Fruit fly (Drosophila melanogaster) whole organism, adult: ENCODE data around the gene ppk21.

ENCODE experiments used
- CG11617 ChIP-seq: fragments of 200-800 bp; sonication (Bioruptor generic); optimal IDR thresholded peaks from 2 replicates; lab custom pipeline; 2017; ENCODE audit warnings: mild to moderate bottlenecking, missing biosample characterization, missing genetic modification reagents, missing genetic modification characterization
- CG12768 ChIP-seq: fragments of 200-800 bp; sonication (Bioruptor generic); optimal IDR thresholded peaks from 2 replicates; lab custom pipeline; 2017; ENCODE audit warnings: missing biosample characterization, missing genetic modification characterization, mild to moderate bottlenecking, moderate library complexity, missing genetic modification reagents
- CG14711 ChIP-seq: fragments of 200-800 bp; sonication (Bioruptor generic); optimal IDR thresholded peaks from 2 replicates; lab custom pipeline; 2018; ENCODE audit warnings: missing biosample characterization, mild to moderate bottlenecking, missing genetic modification characterization, moderate library complexity
- CG1620 ChIP-seq: fragments of 200-800 bp; sonication (Bioruptor generic); optimal IDR thresholded peaks from 2 replicates; lab custom pipeline; 2016; ENCODE audit warnings: missing biosample characterization, missing genetic modification characterization
- CG33017 ChIP-seq: fragments of 200-800 bp; sonication (Bioruptor generic); optimal IDR thresholded peaks from 2 replicates; lab custom pipeline; 2018; ENCODE audit warnings: missing biosample characterization, mild to moderate bottlenecking, missing genetic modification characterization, moderate library complexity
- CG5204 ChIP-seq: fragments of 200-800 bp; sonication (Bioruptor generic); optimal IDR thresholded peaks from 2 replicates; lab custom pipeline; 2016; ENCODE audit warnings: missing biosample characterization, missing genetic modification characterization
- CG7045 ChIP-seq: fragments of 200-800 bp; sonication (Bioruptor generic); optimal IDR thresholded peaks from 2 replicates; lab custom pipeline; 2017; ENCODE audit warnings: missing biosample characterization, mild to moderate bottlenecking, missing genetic modification characterization
- CG7101 ChIP-seq: fragments of 200-800 bp; sonication (Bioruptor generic); optimal IDR thresholded peaks from 2 replicates; lab custom pipeline; 2018; ENCODE audit warnings: missing biosample characterization, mild to moderate bottlenecking, missing genetic modification characterization, moderate library complexity
- Clk ChIP-seq: fragments of 200-800 bp; sonication (Bioruptor generic); optimal IDR thresholded peaks from 2 replicates; lab custom pipeline; 2017; ENCODE audit warnings: missing biosample characterization, missing genetic modification characterization
- Crg-1 ChIP-seq: fragments of 200-800 bp; sonication (Bioruptor generic); optimal IDR thresholded peaks from 2 replicates; lab custom pipeline; 2016; ENCODE audit warnings: missing biosample characterization, missing genetic modification characterization
- Hr96 ChIP-seq: fragments of 200-800 bp; sonication (Bioruptor generic); optimal IDR thresholded peaks from 2 replicates; lab custom pipeline; 2016; ENCODE audit warnings: missing biosample characterization, missing genetic modification characterization
- Mnt ChIP-seq: fragments of 200-800 bp; sonication (Bioruptor generic); optimal IDR thresholded peaks from 2 replicates; lab custom pipeline; 2016; ENCODE audit warnings: missing biosample characterization, mild to moderate bottlenecking, missing genetic modification characterization
- bab1 ChIP-seq: fragments of 200-800 bp; sonication (Bioruptor generic); optimal IDR thresholded peaks from 3 replicates; lab custom pipeline; 2019; ENCODE audit warnings: missing biosample characterization, mild to moderate bottlenecking, missing genetic modification characterization, moderate library complexity
- cic ChIP-seq: fragments of 200-800 bp; sonication (Bioruptor generic); optimal IDR thresholded peaks from 2 replicates; lab custom pipeline; 2017; ENCODE audit warnings: missing biosample characterization, mild to moderate bottlenecking, missing genetic modification characterization, moderate library complexity
- cnc ChIP-seq, 2 experiments: fragments of >200 bp; optimal IDR thresholded peaks; 2 replicates each; lab custom pipeline; 2017
- kay ChIP-seq: fragments of 200-800 bp; sonication (Bioruptor generic); peaks from one replicate; lab custom pipeline; 2016; ENCODE audit warnings: missing biosample characterization, missing genetic modification characterization, borderline replicate concordance
- ovo ChIP-seq: fragments of 200-800 bp; sonication (Bioruptor generic); optimal IDR thresholded peaks from 2 replicates; lab custom pipeline; 2016; ENCODE audit warnings: missing biosample characterization, missing genetic modification characterization
- pad ChIP-seq: fragments of 200-800 bp; sonication (Bioruptor generic); optimal IDR thresholded peaks from 3 replicates; lab custom pipeline; 2017; ENCODE audit warnings: missing biosample characterization, missing genetic modification characterization, mild to moderate bottlenecking, moderate library complexity, missing genetic modification reagents
- tj ChIP-seq: fragments of 200-800 bp; sonication (Bioruptor generic); optimal IDR thresholded peaks from 3 replicates; lab custom pipeline; 2017; ENCODE audit warnings: missing biosample characterization, mild to moderate bottlenecking, missing genetic modification characterization, moderate library complexity
- toe ChIP-seq: fragments of 200-800 bp; sonication (Bioruptor generic); optimal IDR thresholded peaks from 2 replicates; lab custom pipeline; 2016; ENCODE audit warnings: missing biosample characterization, missing genetic modification characterization

Gene ppk21

dm6 chr3R:29675333-29675732 lies 10.8 kb downstream of the ppk21 start, which contains the start of the genes Bub3 and Cap-D2:
Bub3 (minus strand) TSS chr3R:29675421.
Cap-D2 (plus strand) TSS chr3R:29675651.
- TF ChIP-seq Clk (GFP tag; lab: Kevin White, UChicago) = no peak
- peak; percentile 5 for TF ChIP-seq Mnt
- peak; percentile 69 for TF ChIP-seq CG14711 (tag; lab: Kevin White, UChicago)
- peak; percentile 1 for TF ChIP-seq tj (GFP tag; lab: Kevin White, UChicago)
- peak; percentile 38 for TF ChIP-seq Hr96 (GFP tag; lab: Kevin White, UChicago)
- peak; percentile 36 for TF ChIP-seq CG1620
- peak; percentile 2 for TF ChIP-seq CG11617 (GFP tag; lab: Kevin White, UChicago)
- no peak for TF ChIP-seq CG12768 (GFP tag; lab: Kevin White, UChicago)
- no peak for TF ChIP-seq cic (GFP tag; lab: Kevin White, UChicago)
- no peak for TF ChIP-seq cnc (optimal IDR thresholded peaks at IDR 0.05; lab: Kevin White, UChicago)
- TF ChIP-seq bab1 (GFP tag; lab: Kevin White, UChicago) = peak; percentile 72
- TF ChIP-seq ovo (GFP tag; lab: Kevin White, UChicago) = no peak
- TF ChIP-seq toe = peak; percentile 65
- TF ChIP-seq CG5204 (GFP tag; lab: Kevin White, UChicago) = peak; percentile 40
- peak; percentile 3 for TF ChIP-seq CG33017 (tag; lab: Kevin White, UChicago)
- TF ChIP-seq pad (GFP tag; lab: Kevin White, UChicago) = peak; percentile 20
- TF ChIP-seq kay = no peak
- TF ChIP-seq CG7045 = peak; percentile 66
- no peak for TF ChIP-seq Crg-1 (GFP tag; lab: Kevin White, UChicago)
- peak; percentile 54 for TF ChIP-seq CG7101 (tag; lab: Kevin White, UChicago)

dm6 chr3R:29681241-29681640 lies 16.7 kb downstream of the ppk21 start:
- TF ChIP-seq tj (GFP tag; lab: Kevin White, UChicago) = no peak

DNA sequence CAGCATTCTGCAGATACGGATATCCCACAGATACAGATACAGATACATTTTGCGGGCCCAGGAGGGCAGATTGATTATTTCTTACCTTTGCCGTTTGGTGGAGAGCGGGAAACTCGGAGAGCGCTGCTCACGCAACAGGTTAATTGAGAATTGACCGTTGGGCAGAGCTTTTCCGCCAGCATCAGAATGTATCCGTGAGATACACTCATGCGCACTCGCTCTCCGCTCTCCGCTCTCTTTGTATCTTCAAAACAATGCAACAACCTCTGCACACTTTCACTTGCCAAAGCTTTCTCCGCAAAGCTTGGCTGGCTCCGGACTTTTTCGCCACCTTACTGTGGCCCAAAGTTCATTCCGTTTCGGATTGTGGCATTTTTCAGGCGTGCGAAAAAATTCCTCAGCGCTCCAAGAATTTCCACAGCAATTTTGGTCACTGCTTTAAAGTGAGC lies 17.6 kb downstream of the ppk21 start, which contains the start of the genes CG7582 and Gycalpha99B:
Gene CG7582 (minus strand): TSS at position 127 of the 449 bp plus-strand sequence.
Gene Gycalpha99B (plus strand): TSS at position 352 of the 449 bp plus-strand sequence.
- TF ChIP-seq CG12768 (GFP tag; lab: Kevin White, UChicago) = peak; percentile 48
- no peak for TF ChIP-seq CG33017 (tag; lab: Kevin White, UChicago)

- TF ChIP-seq cnc (optimal IDR thresholded peaks at IDR 0.05; lab: Kevin White, UChicago) (no peak), tj (GFP tag; lab: Kevin White, UChicago) (no peak), CG5204 (GFP tag; lab: Kevin White, UChicago) (no peak), CG7101 (tag; lab: Kevin White, UChicago) (no peak), bab1 (GFP tag; lab: Kevin White, UChicago) (no peak), cic (GFP tag; lab: Kevin White, UChicago) (no peak), ovo (GFP tag; lab: Kevin White, UChicago) (no peak), pad (GFP tag; lab: Kevin White, UChicago) (no peak), Mnt (no peak), kay (no peak), Clk (GFP tag; lab: Kevin White, UChicago) (no peak)
Measured at dm6 chr3R:29686698-29687097, 22.1 kb downstream of the ppk21 start.

DNA sequence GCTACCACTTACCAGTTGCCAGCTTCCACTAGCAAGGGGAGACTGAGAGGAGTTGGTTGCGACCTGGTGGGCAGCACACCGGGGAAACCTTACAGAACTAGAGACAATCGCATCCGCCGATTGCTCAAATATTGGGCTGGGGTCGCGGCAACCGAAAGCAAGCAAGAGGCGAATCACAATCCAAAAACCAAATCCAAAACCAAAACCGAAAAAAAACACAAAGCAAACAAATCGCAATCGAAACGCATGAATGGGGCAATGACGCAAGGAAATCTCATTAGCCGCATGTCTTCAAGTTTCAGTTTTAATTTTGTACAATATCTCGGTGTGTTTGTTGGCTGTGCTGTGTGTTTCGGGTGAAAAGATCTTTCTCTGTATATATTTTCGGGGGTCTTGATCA lies 24.6 kb downstream of the ppk21 start, which contains the start of gene Obp99c:
Gene Obp99c (minus strand): TSS at position 101 of the 400 bp plus-strand sequence.
- TF ChIP-seq CG11617 (GFP tag; lab: Kevin White, UChicago) = no peak

- TF ChIP-seq CG14711 (tag; lab: Kevin White, UChicago) (no peak), tj (GFP tag; lab: Kevin White, UChicago) (no peak), CG11617 (GFP tag; lab: Kevin White, UChicago) (no peak), Hr96 (GFP tag; lab: Kevin White, UChicago) (no peak), pad (GFP tag; lab: Kevin White, UChicago) (no peak), CG1620 (no peak), CG33017 (tag; lab: Kevin White, UChicago) (no peak)
Measured at dm6 chr3R:29689833-29690538, 25.4 kb downstream of the ppk21 start.

dm6 chr3R:29690539-29690852 lies 25.9 kb downstream of the ppk21 start:
- TF ChIP-seq CG5204 (GFP tag; lab: Kevin White, UChicago) (no peak), CG7101 (tag; lab: Kevin White, UChicago) (no peak), CG12768 (GFP tag; lab: Kevin White, UChicago) (no peak), CG11617 (GFP tag; lab: Kevin White, UChicago) (no peak), Mnt (no peak), cnc (optimal IDR thresholded peaks at IDR 0.05; lab: Kevin White, UChicago) (no peak), cic (GFP tag; lab: Kevin White, UChicago) (no peak), Crg-1 (GFP tag; lab: Kevin White, UChicago) (no peak)
